Fruit fly (Drosophila melanogaster) whole organism, wandering third instar larva: Measurements from ENCODE around the gene CG45079.

Experiments used
- Abd-B ChIP-seq: fragments of >200 bp; optimal IDR thresholded peaks from 2 replicates; lab custom pipeline; 2017; ENCODE audit warnings: missing biosample characterization, missing genetic modification characterization
- CG32264 ChIP-seq: fragments of 200-800 bp; sonication (Bioruptor generic); optimal IDR thresholded peaks from 2 replicates; lab custom pipeline; 2016; ENCODE audit warnings: missing biosample characterization, missing genetic modification characterization
- CG9705 ChIP-seq: fragments of 200-800 bp; sonication (Bioruptor generic); optimal IDR thresholded peaks from 2 replicates; lab custom pipeline; 2018; ENCODE audit warnings: missing biosample characterization, mild to moderate bottlenecking, missing genetic modification characterization
- CrebA ChIP-seq: fragments of 200-800 bp; sonication (Bioruptor generic); optimal IDR thresholded peaks from 2 replicates; lab custom pipeline; 2016; ENCODE audit warnings: missing biosample characterization, mild to moderate bottlenecking, missing genetic modification characterization, borderline replicate concordance
- Dfd ChIP-seq: fragments of >200 bp; optimal IDR thresholded peaks from 2 replicates; lab custom pipeline; 2017; ENCODE audit warnings: missing biosample characterization, missing genetic modification characterization
- Dif ChIP-seq: fragments of 200-275, 200-300 bp; sonication (Bioruptor generic); optimal IDR thresholded peaks from 2 replicates; lab custom pipeline; 2018; ENCODE audit warnings: missing biosample characterization, missing genetic modification characterization; ENCODE audit not compliant: partially characterized antibody
- GATAd ChIP-seq: sonication (Bioruptor generic); optimal IDR thresholded peaks from 2 replicates; lab custom pipeline; 2016; ENCODE audit warnings: missing biosample characterization, missing genetic modification characterization
- HLH106 ChIP-seq: fragments of 200-800 bp; optimal IDR thresholded peaks from 3 replicates; lab custom pipeline; 2019; ENCODE audit warnings: missing biosample characterization, mild to moderate bottlenecking, missing genetic modification characterization, moderate library complexity
- Hnf4 ChIP-seq: fragments of 200-800 bp; sonication (Bioruptor generic); optimal IDR thresholded peaks from 2 replicates; lab custom pipeline; 2016; ENCODE audit warnings: missing biosample characterization, mild to moderate bottlenecking, missing genetic modification characterization
- Hr83 ChIP-seq: fragments of 200-300 bp; sonication (Bioruptor generic); optimal IDR thresholded peaks from 2 replicates; lab custom pipeline; 2016; ENCODE audit warnings: missing biosample characterization, mild to moderate bottlenecking, missing genetic modification characterization, moderate library complexity; ENCODE audit not compliant: poor library complexity, severe bottlenecking
- Jra ChIP-seq: sonication (Bioruptor generic); optimal IDR thresholded peaks from 2 replicates; lab custom pipeline; 2016; ENCODE audit warnings: missing biosample characterization, missing genetic modification characterization
- Mio ChIP-seq: sonication (Bioruptor generic); optimal IDR thresholded peaks from 2 replicates; lab custom pipeline; 2016; ENCODE audit warnings: missing biosample characterization, missing genetic modification characterization
- Myc ChIP-seq: fragments of >200 bp; optimal IDR thresholded peaks from 2 replicates; lab custom pipeline; 2017
- N ChIP-seq: fragments of >200 bp; optimal IDR thresholded peaks from 2 replicates; lab custom pipeline; 2018; ENCODE audit warnings: missing biosample characterization, missing external identifiers, missing genetic modification characterization
- OdsH ChIP-seq: fragments of 200-800 bp; sonication (Bioruptor generic); optimal IDR thresholded peaks from 2 replicates; lab custom pipeline; 2016; ENCODE audit warnings: missing biosample characterization, mild to moderate bottlenecking, missing genetic modification characterization
- Rel ChIP-seq, 2 experiments: fragments of 200-800 bp; sonication (Bioruptor generic) in 1 of 2; optimal IDR thresholded peaks; 2 replicates in 1 of 2; 3 replicates in 1 of 2; lab custom pipeline; 2016 to 2019; ENCODE audit warnings: mild to moderate bottlenecking in 2 of 2, missing biosample characterization in 2 of 2, missing genetic modification characterization in 2 of 2, moderate library complexity in 1 of 2
- Sp1 ChIP-seq: fragments of 200-800 bp; sonication (Bioruptor generic); optimal IDR thresholded peaks from 3 replicates; lab custom pipeline; 2019; ENCODE audit warnings: missing biosample characterization, mild to moderate bottlenecking, missing genetic modification characterization, moderate library complexity
- Vsx2 ChIP-seq: fragments of 200-300, 225-300 bp; sonication (Bioruptor generic); optimal IDR thresholded peaks from 2 replicates; lab custom pipeline; 2018; ENCODE audit warnings: missing biosample characterization, missing genetic modification characterization; ENCODE audit not compliant: partially characterized antibody
- br ChIP-seq: fragments of 200-800 bp; sonication (Bioruptor generic); optimal IDR thresholded peaks from 2 replicates; lab custom pipeline; 2016; ENCODE audit warnings: missing biosample characterization, missing genetic modification characterization
- brk ChIP-seq: fragments of 200-800 bp; sonication (Bioruptor generic); optimal IDR thresholded peaks from 2 replicates; lab custom pipeline; 2016; ENCODE audit warnings: missing biosample characterization, mild to moderate bottlenecking, missing genetic modification characterization
- dl ChIP-seq, 2 experiments: fragments of 175-275, 200-275 bp in 1 of 2; fragments of 200-275 bp in 1 of 2; sonication (Bioruptor generic); optimal IDR thresholded peaks; lab custom pipeline; 2018; ENCODE audit warnings: mild to moderate bottlenecking in 2 of 2, missing biosample characterization in 2 of 2, missing genetic modification characterization in 2 of 2, moderate library complexity in 2 of 2; ENCODE audit not compliant: partially characterized antibody in 2 of 2, insufficient read depth in 1 of 2
- dmrt93B ChIP-seq: fragments of 200-800 bp; sonication (Bioruptor generic); optimal IDR thresholded peaks from 2 replicates; lab custom pipeline; 2018; ENCODE audit warnings: missing biosample characterization, mild to moderate bottlenecking, missing genetic modification characterization
- dsf ChIP-seq: sonication (Bioruptor generic); optimal IDR thresholded peaks from 2 replicates; lab custom pipeline; 2016; ENCODE audit warnings: missing biosample characterization, missing genetic modification characterization, borderline replicate concordance
- ey ChIP-seq: fragments of 200-800 bp; sonication (Bioruptor generic); optimal IDR thresholded peaks from 2 replicates; lab custom pipeline; 2016; ENCODE audit warnings: missing biosample characterization, missing genetic modification characterization
- foxo ChIP-seq, 2 experiments: fragments of 200-800 bp; sonication (Bioruptor generic); optimal IDR thresholded peaks; 2 replicates in 1 of 2; 3 replicates in 1 of 2; lab custom pipeline; 2016 to 2017; ENCODE audit warnings: missing biosample characterization in 2 of 2, missing genetic modification characterization in 2 of 2
- fru ChIP-seq: fragments of 200-800 bp; sonication (Bioruptor generic); optimal IDR thresholded peaks from 3 replicates; lab custom pipeline; 2016; ENCODE audit warnings: missing biosample characterization, mild to moderate bottlenecking, missing genetic modification characterization
- h ChIP-seq: fragments of 200-800 bp; sonication (Bioruptor generic); optimal IDR thresholded peaks from 3 replicates; lab custom pipeline; 2016; ENCODE audit warnings: missing biosample characterization, mild to moderate bottlenecking, missing genetic modification characterization
- jim ChIP-seq: fragments of 175-275, 200-325 bp; sonication (Bioruptor generic); optimal IDR thresholded peaks from 2 replicates; lab custom pipeline; 2016; ENCODE audit warnings: missing biosample characterization, mild to moderate bottlenecking, missing genetic modification characterization
- lola ChIP-seq: fragments of >200 bp; optimal IDR thresholded peaks from 2 replicates; lab custom pipeline; 2017; ENCODE audit warnings: missing biosample characterization, missing genetic modification characterization
- pan ChIP-seq: fragments of >200 bp; optimal IDR thresholded peaks from 2 replicates; lab custom pipeline; 2017
- psq ChIP-seq: fragments of 200-800 bp; sonication (Bioruptor generic); optimal IDR thresholded peaks from 3 replicates; lab custom pipeline; 2017; ENCODE audit warnings: missing biosample characterization, mild to moderate bottlenecking, missing genetic modification characterization, moderate library complexity
- rgr ChIP-seq: fragments of 200-800 bp; sonication (Bioruptor generic); optimal IDR thresholded peaks from 3 replicates; lab custom pipeline; 2016; ENCODE audit warnings: missing biosample characterization, mild to moderate bottlenecking, missing genetic modification characterization
- sage ChIP-seq: fragments of 200-800 bp; sonication (Bioruptor generic); optimal IDR thresholded peaks from 2 replicates; lab custom pipeline; 2016; ENCODE audit warnings: missing biosample characterization, mild to moderate bottlenecking, missing genetic modification characterization
- sv ChIP-seq: fragments of 200-800 bp; sonication (Bioruptor generic); optimal IDR thresholded peaks from 3 replicates; lab custom pipeline; 2016; ENCODE audit warnings: missing biosample characterization, missing genetic modification characterization
- tai ChIP-seq: sonication (Bioruptor generic); optimal IDR thresholded peaks from 2 replicates; lab custom pipeline; 2016; ENCODE audit warnings: missing biosample characterization, missing genetic modification characterization
- woc ChIP-seq: sonication (Bioruptor generic); optimal IDR thresholded peaks from 2 replicates; lab custom pipeline; 2016; ENCODE audit warnings: missing biosample characterization, mild to moderate bottlenecking, missing genetic modification characterization

The CG45079 gene

dm6 chr3R:17118917-17119378, 5.3 kb upstream of the CG45079 start:
- no peak for TF ChIP-seq Abd-B
- TF ChIP-seq sv (GFP tag; lab: Kevin White, UChicago): no peak
- TF ChIP-seq Vsx2 (GFP tag; lab: Kevin White, UChicago): no peak
- TF ChIP-seq Sp1 (GFP tag; lab: Kevin White, UChicago): peak; percentile 39
- TF ChIP-seq sage (GFP tag; lab: Kevin White, UChicago): peak; percentile 73
- TF ChIP-seq Dif: peak; percentile 59
- no peak for TF ChIP-seq Mio
- no peak for TF ChIP-seq dmrt93B (GFP tag; lab: Kevin White, UChicago)
- no peak for TF ChIP-seq woc (GFP tag; lab: Kevin White, UChicago)
- TF ChIP-seq br (GFP tag; lab: Kevin White, UChicago): peak; percentile 12
- no peak for TF ChIP-seq jim (GFP tag; lab: Kevin White, UChicago)
- TF ChIP-seq brk (GFP tag; lab: Kevin White, UChicago): peak; percentile 38
- peak; percentile 74 for TF ChIP-seq CrebA (GFP tag; lab: Kevin White, UChicago)
- TF ChIP-seq fru (GFP tag; lab: Kevin White, UChicago): no peak
- no peak for TF ChIP-seq psq (GFP tag; lab: Kevin White, UChicago)
- no peak for TF ChIP-seq h (GFP tag; lab: Kevin White, UChicago)
- TF ChIP-seq CG9705: no peak
- TF ChIP-seq Hr83 (GFP tag; lab: Kevin White, UChicago): peak; percentile 45
- TF ChIP-seq CG32264 (GFP tag; lab: Kevin White, UChicago): peak; percentile 15
- peak; percentile 45 for TF ChIP-seq lola (GFP tag; lab: Kevin White, UChicago)
- peak; percentile 29 to 60 for TF ChIP-seq dl (GFP tag; optimal IDR thresholded peaks at IDR 0.05; lab: Kevin White, UChicago; ENCODE audit: insufficient read depth in 1 of 2, partially characterized antibody in 2 of 2)
- TF ChIP-seq Dfd (GFP tag; lab: Kevin White, UChicago): no peak
- TF ChIP-seq foxo (GFP tag; optimal IDR thresholded peaks at IDR 0.05; lab: Kevin White, UChicago): peak in 1 of 2 experiments; percentile 32
- TF ChIP-seq pan (lab: Kevin White, UChicago): no peak
- TF ChIP-seq ey: no peak
- no peak for TF ChIP-seq Rel (GFP tag; optimal IDR thresholded peaks at IDR 0.05; lab: Kevin White, UChicago)
- peak; percentile 22 for TF ChIP-seq Rel (tag; optimal IDR thresholded peaks at IDR 0.05; lab: Kevin White, UChicago)
- TF ChIP-seq OdsH (GFP tag; lab: Kevin White, UChicago): no peak
- TF ChIP-seq HLH106: no peak
- no peak for TF ChIP-seq GATAd
- TF ChIP-seq, all 38 proteins: peak for 12

- no peak for TF ChIP-seq Myc (lab: Kevin White, UChicago)
- no peak for TF ChIP-seq CrebA (GFP tag; lab: Kevin White, UChicago)
- TF ChIP-seq Jra (GFP tag; lab: Kevin White, UChicago): no peak
- TF ChIP-seq CG32264 (GFP tag; lab: Kevin White, UChicago): no peak
- TF ChIP-seq N: no peak
Measured at dm6 chr3R:17120165-17120564, 4.1 kb upstream of the CG45079 start, which contains the start of gene CG34278. CG34278 (plus strand) TSS chr3R:17120465.

- TF ChIP-seq dsf (GFP tag; lab: Kevin White, UChicago) (no peak), Vsx2 (GFP tag; lab: Kevin White, UChicago) (no peak), Myc (lab: Kevin White, UChicago) (no peak), Sp1 (GFP tag; lab: Kevin White, UChicago) (no peak), GATAd (no peak), Dfd (GFP tag; lab: Kevin White, UChicago) (no peak), tai (GFP tag; lab: Kevin White, UChicago) (no peak), Hnf4 (GFP tag; lab: Kevin White, UChicago) (no peak), br (GFP tag; lab: Kevin White, UChicago) (no peak), dmrt93B (GFP tag; lab: Kevin White, UChicago) (no peak), rgr (GFP tag; lab: Kevin White, UChicago) (no peak), jim (GFP tag; lab: Kevin White, UChicago) (no peak), Rel (GFP tag; optimal IDR thresholded peaks at IDR 0.05; lab: Kevin White, UChicago) (no peak), Rel (tag; optimal IDR thresholded peaks at IDR 0.05; lab: Kevin White, UChicago) (no peak), sv (GFP tag; lab: Kevin White, UChicago) (no peak), fru (GFP tag; lab: Kevin White, UChicago) (no peak), Jra (GFP tag; lab: Kevin White, UChicago) (no peak)
- TF ChIP-seq, all 38 proteins: peak for 0
Measured at dm6 chr3R:17121277-17121676, 3.0 kb upstream of the CG45079 start, which contains the start of gene CG42779. CG42779 (plus strand) TSS chr3R:17121577.
